Worm (Caenorhabditis elegans) whole organism, L3 larva: Measurements from ENCODE around the gene F21C10.11.

ENCODE experiments used
- R02D3.7 ChIP-seq: fragments of 150-350 bp; optimal IDR thresholded peaks from 2 replicates; lab custom pipeline; 2014; ENCODE audit warnings: missing biosample characterization, missing genetic modification characterization
- ZK546.5 ChIP-seq: sonication (generic microtip); optimal IDR thresholded peaks from 2 replicates; lab custom pipeline; 2017; ENCODE audit warnings: missing biosample characterization, missing genetic modification characterization
- ceh-16 ChIP-seq: sonication (generic microtip); optimal IDR thresholded peaks from 2 replicates; lab custom pipeline; 2017; ENCODE audit warnings: missing biosample characterization, missing genetic modification characterization
- daf-12 ChIP-seq: fragments of 150-350 bp; optimal IDR thresholded peaks from 2 replicates; lab custom pipeline; 2014; ENCODE audit warnings: missing biosample characterization, missing genetic modification reagents, missing genetic modification characterization
- elt-1 ChIP-seq: fragments of 150-350 bp; optimal IDR thresholded peaks from 2 replicates; lab custom pipeline; 2014; ENCODE audit warnings: missing biosample characterization, missing genetic modification characterization
- fkh-10 ChIP-seq: sonication (generic microtip); optimal IDR thresholded peaks from 2 replicates; lab custom pipeline; 2017; ENCODE audit warnings: missing biosample characterization, missing genetic modification reagents, missing genetic modification characterization
- fos-1 ChIP-seq: fragments of 150-350 bp; optimal IDR thresholded peaks from 2 replicates; lab custom pipeline; 2014; ENCODE audit warnings: missing biosample characterization, missing genetic modification characterization
- lin-39 ChIP-seq: fragments of 150-350 bp; optimal IDR thresholded peaks from 2 replicates; lab custom pipeline; 2018; ENCODE audit warnings: missing biosample characterization, missing genetic modification reagents, missing genetic modification characterization
- nhr-11 ChIP-seq: fragments of 150-350 bp; optimal IDR thresholded peaks from 2 replicates; lab custom pipeline; 2014; ENCODE audit warnings: missing biosample characterization, missing genetic modification characterization
- nhr-23 ChIP-seq: fragments of 150-350 bp; optimal IDR thresholded peaks from 2 replicates; lab custom pipeline; 2014; ENCODE audit warnings: missing biosample characterization, missing genetic modification reagents, missing genetic modification characterization
- nhr-25 ChIP-seq: sonication (generic microtip); optimal IDR thresholded peaks from 2 replicates; lab custom pipeline; 2017; ENCODE audit warnings: missing biosample characterization, missing genetic modification characterization
- pha-4 ChIP-seq: fragments of 150-350 bp; optimal IDR thresholded peaks from 2 replicates; lab custom pipeline; 2014; ENCODE audit warnings: missing biosample characterization, missing genetic modification reagents, missing genetic modification characterization
- pqm-1 ChIP-seq: fragments of 150-350 bp; optimal IDR thresholded peaks from 2 replicates; lab custom pipeline; 2017; ENCODE audit warnings: missing biosample characterization, missing genetic modification characterization, inconsistent platforms
- zag-1 ChIP-seq: fragments of 150-350 bp; optimal IDR thresholded peaks from 2 replicates; lab custom pipeline; 2014; ENCODE audit warnings: missing biosample characterization, missing genetic modification characterization

- no peak for TF ChIP-seq lin-39 (tag; lab: Kevin White, UChicago)
- no peak for TF ChIP-seq nhr-11 (tag; lab: Kevin White, UChicago)
- no peak for TF ChIP-seq pha-4 (tag; lab: Kevin White, UChicago)
- TF ChIP-seq fkh-10 (GFP tag; lab: Kevin White, UChicago) = no peak
- no peak for TF ChIP-seq fos-1
- TF ChIP-seq R02D3.7 (tag; lab: Kevin White, UChicago) = no peak
- no peak for TF ChIP-seq daf-12 (tag; lab: Kevin White, UChicago)
- TF ChIP-seq pqm-1 (tag; lab: Kevin White, UChicago) = no peak
- TF ChIP-seq elt-1 (tag; lab: Kevin White, UChicago) = no peak
- no peak for TF ChIP-seq zag-1 (tag; lab: Kevin White, UChicago)
- no peak for TF ChIP-seq nhr-25 (tag; lab: Kevin White, UChicago)
- TF ChIP-seq ceh-16 = no peak
- TF ChIP-seq ZK546.5 (tag; lab: Kevin White, UChicago) = no peak
- TF ChIP-seq nhr-23 (tag; lab: Kevin White, UChicago) = no peak
Observed at ce11 chrV:9126316-9126715, 3.0 kb downstream of the F21C10.11 start, which contains the start of gene F21C10.4.
